Worm (Caenorhabditis elegans) whole organism, L2 larva: Measurements from ENCODE around the gene myrf-1.
A peak's percentile ranks its signal among the peaks of the same experiment; 100 is the strongest.

Source experiments
- lin-13 ChIP-seq: fragments of 150-350 bp; optimal IDR thresholded peaks from 2 replicates; lab custom pipeline; 2014; ENCODE audit warnings: missing biosample characterization, missing genetic modification reagents, missing genetic modification characterization
- nhr-12 ChIP-seq: fragments of 150-350 bp; optimal IDR thresholded peaks from 2 replicates; lab custom pipeline; 2014; ENCODE audit warnings: missing biosample characterization, missing genetic modification characterization
- nhr-237 ChIP-seq: fragments of 150-350 bp; optimal IDR thresholded peaks from 2 replicates; lab custom pipeline; 2014; ENCODE audit warnings: missing biosample characterization, missing genetic modification characterization
- nhr-25 ChIP-seq: fragments of 150-350 bp; sonication (generic microtip); optimal IDR thresholded peaks from 3 replicates; lab custom pipeline; 2014; ENCODE audit warnings: missing biosample characterization, missing genetic modification characterization

- TF ChIP-seq nhr-25 (tag; lab: Kevin White, UChicago) (no peak), lin-13 (GFP tag; lab: Kevin White, UChicago) (peak; percentile 17), nhr-237 (tag; lab: Kevin White, UChicago) (no peak), nhr-12 (tag; lab: Kevin White, UChicago) (no peak)
Measured at ce11 chrII:10545213-10545612, 42.9 kb upstream of the myrf-1 start.
